Worm (Caenorhabditis elegans): ENCODE measurements around the gene tpi-1.
A peak's percentile ranks its signal among the peaks of the same experiment; 100 is the strongest.

The tpi-1 gene

DNA sequence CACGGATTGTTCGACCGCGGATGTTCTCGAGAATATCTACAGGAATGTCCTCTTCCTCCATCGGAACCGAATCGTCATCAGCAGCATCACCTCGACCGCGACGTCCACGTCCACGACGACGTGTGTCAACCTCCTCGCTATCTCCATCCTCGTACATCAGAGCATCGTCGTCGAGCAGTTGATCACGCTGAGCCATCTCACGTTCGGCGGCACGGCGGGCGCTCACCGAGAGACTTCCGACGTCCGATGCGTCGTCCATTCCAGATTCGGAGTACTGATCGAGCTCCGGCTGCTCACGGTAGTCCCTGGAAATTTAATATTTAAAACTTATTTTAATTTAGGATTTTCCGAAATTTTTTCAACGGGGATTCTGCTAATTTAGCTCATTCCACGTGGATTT, 33.0 kb downstream of the tpi-1 start:
- TF ChIP-seq pes-1 (GFP tag; IDR thresholded peaks at IDR 0.05) (no peak), tbx-37 (GFP tag; conservative IDR thresholded peaks at IDR 0.05) (no peak), flt-1 (GFP tag; IDR thresholded peaks at IDR 0.05) (no peak), aly-1 (tag; optimal IDR thresholded peaks at IDR 0.05) (no peak), tbx-11 (GFP tag; IDR thresholded peaks at IDR 0.05) (no peak), tra-4 (tag; optimal IDR thresholded peaks at IDR 0.05) (no peak), ama-1 (optimal IDR thresholded peaks at IDR 0.05) (no peak), ceh-13 (GFP tag; optimal IDR thresholded peaks at IDR 0.05) (no peak), scrt-1 (GFP tag; IDR thresholded peaks at IDR 0.05) (no peak), F13C5.2 (tag; optimal IDR thresholded peaks at IDR 0.05) (no peak), B0310.2 (tag; optimal IDR thresholded peaks at IDR 0.05) (no peak)

DNA sequence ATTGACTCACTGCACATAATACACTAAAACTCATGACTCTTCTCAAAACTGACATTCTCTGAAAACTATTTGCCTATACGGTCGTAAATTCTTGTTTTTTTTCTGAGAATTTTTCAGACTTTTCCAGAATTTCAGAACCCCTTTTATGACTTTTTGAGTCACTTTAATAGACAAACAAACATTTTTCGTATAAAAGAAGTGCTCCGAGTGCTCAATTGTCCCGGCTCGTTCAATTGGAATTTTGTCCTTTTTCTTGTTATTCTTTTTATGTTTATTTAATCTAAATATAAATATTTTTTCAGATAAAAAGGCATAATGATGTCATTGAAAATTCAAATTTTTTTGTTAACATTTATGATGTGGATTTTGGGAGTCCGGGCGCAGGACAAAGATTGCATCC, 40.0 kb downstream of the tpi-1 start, which contains the start of gene Y17G7B.23:
Y17G7B.23 (plus strand) TSS at position 301 of the 400 bp plus-strand sequence.
- no peak for TF ChIP-seq flt-1 (GFP tag; IDR thresholded peaks at IDR 0.05)
- TF ChIP-seq hmbx-1 (tag; optimal IDR thresholded peaks at IDR 0.05): no peak
- no peak for TF ChIP-seq scrt-1 (GFP tag; IDR thresholded peaks at IDR 0.05)

DNA sequence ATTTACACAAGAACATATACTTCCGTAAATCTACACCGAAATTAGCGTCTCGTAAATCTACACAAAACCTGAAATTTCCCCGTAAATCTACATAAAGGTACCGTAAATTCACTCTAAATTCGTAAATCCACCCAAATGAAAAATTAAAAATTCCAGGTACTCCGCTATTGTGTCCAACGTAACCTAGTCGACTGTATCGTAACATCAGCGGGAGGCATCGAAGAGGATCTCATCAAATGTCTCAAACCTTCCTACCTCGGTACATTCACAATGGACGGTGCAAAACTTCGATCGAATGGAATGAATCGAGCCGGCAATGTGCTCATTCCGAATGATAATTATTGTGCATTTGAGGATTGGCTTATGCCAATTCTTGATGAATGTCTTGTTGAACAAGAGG, 44.0 kb downstream of the tpi-1 start:
- TF ChIP-seq tbx-11 (GFP tag; IDR thresholded peaks at IDR 0.05) (no peak), F13C5.2 (tag; optimal IDR thresholded peaks at IDR 0.05) (no peak), flt-1 (GFP tag; IDR thresholded peaks at IDR 0.05) (no peak), tbx-37 (GFP tag; conservative IDR thresholded peaks at IDR 0.05) (no peak), hmbx-1 (tag; optimal IDR thresholded peaks at IDR 0.05) (no peak), sea-1 (GFP tag; conservative IDR thresholded peaks at IDR 0.05) (no peak)

DNA sequence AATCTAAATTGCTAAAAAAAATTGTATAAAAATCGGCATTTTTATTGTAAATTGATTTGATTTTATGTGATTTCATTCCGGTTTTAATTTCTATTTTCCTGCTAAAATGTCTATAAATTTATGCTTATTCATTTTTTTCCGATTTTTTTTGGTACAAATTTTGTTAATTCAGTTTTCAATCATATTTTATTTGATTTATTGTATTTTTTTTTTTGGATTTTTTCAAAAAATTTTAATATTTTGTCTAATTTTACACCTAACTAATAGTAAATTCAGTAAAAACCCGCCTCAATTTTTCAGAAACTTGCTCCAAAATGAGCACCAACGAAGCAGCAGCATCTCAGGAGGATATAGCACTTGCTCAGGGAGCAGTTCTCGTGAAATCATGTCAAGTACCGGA, 46.2 kb downstream of the tpi-1 start, which contains the start of gene dhps-1:
dhps-1 (plus strand) TSS at position 301 of the 400 bp plus-strand sequence.
- no peak for TF ChIP-seq flt-1 (GFP tag; IDR thresholded peaks at IDR 0.05)
- no peak for TF ChIP-seq tra-4 (tag; optimal IDR thresholded peaks at IDR 0.05)
- TF ChIP-seq ceh-36 (tag; optimal IDR thresholded peaks at IDR 0.05): no peak
- TF ChIP-seq aly-1 (tag; optimal IDR thresholded peaks at IDR 0.05): no peak
- no peak for TF ChIP-seq hnd-1 (tag; optimal IDR thresholded peaks at IDR 0.05)
- no peak for TF ChIP-seq sea-1 (GFP tag; conservative IDR thresholded peaks at IDR 0.05)
- no peak for TF ChIP-seq tbx-11 (GFP tag; IDR thresholded peaks at IDR 0.05)
- TF ChIP-seq ama-1 (optimal IDR thresholded peaks at IDR 0.05): no peak
- no peak for TF ChIP-seq ceh-13 (GFP tag; optimal IDR thresholded peaks at IDR 0.05)
- no peak for TF ChIP-seq F13C5.2 (tag; optimal IDR thresholded peaks at IDR 0.05)
- TF ChIP-seq scrt-1 (GFP tag; IDR thresholded peaks at IDR 0.05): no peak
- TF ChIP-seq tbx-37 (GFP tag; conservative IDR thresholded peaks at IDR 0.05): no peak

DNA sequence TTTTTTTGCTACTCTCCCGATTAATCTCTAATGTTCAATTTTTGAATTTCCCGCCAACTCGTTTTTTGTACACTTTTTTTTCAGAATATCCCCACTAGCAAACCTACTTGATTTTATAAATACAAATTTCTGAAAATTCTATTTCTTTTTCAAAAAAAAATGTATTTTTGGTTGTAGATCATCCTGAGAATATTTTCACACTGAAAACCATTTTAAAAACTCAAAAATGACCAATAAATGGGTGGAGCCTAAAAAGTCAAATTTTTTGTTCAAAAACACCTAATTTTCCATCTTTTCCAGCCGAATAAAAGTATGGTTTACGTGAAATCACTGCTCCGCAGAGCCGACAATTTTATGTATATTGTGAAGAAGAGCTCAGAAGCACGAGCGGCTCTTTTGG, 50.2 kb downstream of the tpi-1 start, which contains the start of gene Y17G7B.3:
Y17G7B.3 (plus strand) TSS at position 301 of the 400 bp plus-strand sequence.
- TF ChIP-seq pes-1 (GFP tag; IDR thresholded peaks at IDR 0.05) (no peak), ama-1 (optimal IDR thresholded peaks at IDR 0.05) (peak; percentile 37), aly-1 (tag; optimal IDR thresholded peaks at IDR 0.05) (no peak), F13C5.2 (tag; optimal IDR thresholded peaks at IDR 0.05) (no peak)

All from whole organism, early embryonic.